Fruit fly (Drosophila melanogaster): ENCODE data around the gene Snmp1.
A peak's percentile ranks its signal among the peaks of the same experiment; 100 is the strongest.

The Snmp1 gene

DNA sequence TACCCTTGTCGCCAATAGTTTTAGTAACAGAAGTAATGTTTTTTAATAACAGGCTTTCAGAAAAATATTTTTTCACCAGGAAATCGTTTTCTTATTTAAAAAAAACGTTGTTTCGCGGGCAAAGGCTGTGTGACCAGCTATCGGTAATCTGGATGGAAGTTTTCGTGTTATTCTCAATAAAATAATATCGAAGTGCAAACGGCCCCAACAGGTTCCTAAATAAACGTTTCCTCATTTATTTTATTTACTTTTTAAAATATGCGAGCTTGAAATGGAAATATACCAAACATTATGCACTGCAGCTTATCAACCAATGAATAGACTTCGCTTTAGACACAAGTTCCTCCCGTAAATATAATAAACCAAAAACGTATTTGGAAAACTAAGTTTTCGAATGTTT lies 38.0 kb downstream of the Snmp1 start, which contains the start of gene Ice2 (continued):
- 0 out of 2 replicates have a peak, but pooled peaks have one; percentile 34 for TF ChIP-seq slbo (GFP tag; IDR thresholded peaks at IDR 0.05)
- no peak for TF ChIP-seq twi (tag; optimal IDR thresholded peaks at IDR 0.05)
- no peak for TF ChIP-seq bab2 (GFP tag; optimal IDR thresholded peaks at IDR 0.05)
- no peak for TF ChIP-seq NfI (GFP tag; optimal IDR thresholded peaks at IDR 0.05)
- TF ChIP-seq btn (GFP tag; optimal IDR thresholded peaks at IDR 0.05): no peak
- TF ChIP-seq CG15011 (GFP tag; optimal IDR thresholded peaks at IDR 0.05): no peak
- no peak for TF ChIP-seq CG14050 (GFP tag; IDR thresholded peaks at IDR 0.05)
- no peak for TF ChIP-seq pnt (GFP tag; optimal IDR thresholded peaks at IDR 0.05)
- TF ChIP-seq CG5953 (GFP tag; IDR thresholded peaks at IDR 0.05): no peak
- TF ChIP-seq ems (GFP tag; optimal IDR thresholded peaks at IDR 0.05): no peak
- no peak for TF ChIP-seq Ravus (GFP tag; IDR thresholded peaks at IDR 0.05)
- TF ChIP-seq wor (GFP tag; IDR thresholded peaks at IDR 0.05): no peak
- TF ChIP-seq da (GFP tag; optimal IDR thresholded peaks at IDR 0.05): no peak
- TF ChIP-seq Doc3 (GFP tag; IDR thresholded peaks at IDR 0.05; ENCODE audit: partially characterized antibody): no peak
- no peak for TF ChIP-seq CG2678 (tag; optimal IDR thresholded peaks at IDR 0.05)
- no peak for TF ChIP-seq CG3726 (GFP tag; IDR thresholded peaks at IDR 0.05)
- no peak for TF ChIP-seq ato (GFP tag; IDR thresholded peaks at IDR 0.05; ENCODE audit: partially characterized antibody)
- TF ChIP-seq chinmo (GFP tag; IDR thresholded peaks at IDR 0.05; ENCODE audit: partially characterized antibody): no peak
- no peak for TF ChIP-seq jumu (GFP tag; optimal IDR thresholded peaks at IDR 0.05)
- TF ChIP-seq CG43689 (GFP tag; IDR thresholded peaks at IDR 0.05): no peak
- no peak for TF ChIP-seq CG17912 (GFP tag; optimal IDR thresholded peaks at IDR 0.05)
- no peak for TF ChIP-seq CG7928 (GFP tag; optimal IDR thresholded peaks at IDR 0.05)
- no peak for TF ChIP-seq CG1832 (GFP tag; optimal IDR thresholded peaks at IDR 0.05)
- no peak for TF ChIP-seq CG3995 (GFP tag; optimal IDR thresholded peaks at IDR 0.05)
- no peak for TF ChIP-seq Dad (GFP tag; optimal IDR thresholded peaks at IDR 0.05)
- no peak for TF ChIP-seq CG9932 (GFP tag; IDR thresholded peaks at IDR 0.05)
- TF ChIP-seq Gsc (GFP tag; IDR thresholded peaks at IDR 0.05): no peak
- TF ChIP-seq CG1233 (GFP tag; optimal IDR thresholded peaks at IDR 0.05): no peak
- no peak for TF ChIP-seq klu (GFP tag; IDR thresholded peaks at IDR 0.05)
- no peak for TF ChIP-seq CG1647 (GFP tag; optimal IDR thresholded peaks at IDR 0.05)
- no peak for TF ChIP-seq Dbx (GFP tag; IDR thresholded peaks at IDR 0.05)
- TF ChIP-seq unc-4 (GFP tag; IDR thresholded peaks at IDR 0.05; ENCODE audit: partially characterized antibody): peak; percentile 53; the same call in 1 of the 2 replicates
- no peak for TF ChIP-seq Blimp-1 (GFP tag; optimal IDR thresholded peaks at IDR 0.05)
- TF ChIP-seq sc (optimal IDR thresholded peaks at IDR 0.05): no peak
- TF ChIP-seq sc (GFP tag; optimal IDR thresholded peaks at IDR 0.05): no peak
- TF ChIP-seq YL-1 (GFP tag; optimal IDR thresholded peaks at IDR 0.05): peak; percentile 14
- TF ChIP-seq vnd (GFP tag; IDR thresholded peaks at IDR 0.05; ENCODE audit: partially characterized antibody): 0 out of 3 replicates have a peak, but pooled peaks have one; percentile 7
- TF ChIP-seq CG3281 (GFP tag; optimal IDR thresholded peaks at IDR 0.05): no peak
- no peak for TF ChIP-seq Atf3 (GFP tag; optimal IDR thresholded peaks at IDR 0.05)
- TF ChIP-seq az2 (GFP tag; optimal IDR thresholded peaks at IDR 0.05): no peak
- TF ChIP-seq cas (GFP tag; IDR thresholded peaks at IDR 0.05): no peak
- TF ChIP-seq ftz-f1 (GFP tag; optimal IDR thresholded peaks at IDR 0.05): no peak
- no peak for TF ChIP-seq CG4282 (GFP tag; optimal IDR thresholded peaks at IDR 0.05)
- no peak for TF ChIP-seq Hsf (GFP tag; optimal IDR thresholded peaks at IDR 0.05)
- TF ChIP-seq CG6272 (GFP tag; IDR thresholded peaks at IDR 0.05): no peak
- TF ChIP-seq Hr3 (GFP tag; optimal IDR thresholded peaks at IDR 0.05): no peak
- TF ChIP-seq CG4617 (GFP tag; optimal IDR thresholded peaks at IDR 0.05; ENCODE audit: borderline replicate concordance): peak; percentile 56
- no peak for TF ChIP-seq Nf-YB (GFP tag; optimal IDR thresholded peaks at IDR 0.05)
- TF ChIP-seq CG12299 (tag; optimal IDR thresholded peaks at IDR 0.05): no peak
- no peak for TF ChIP-seq so (GFP tag; IDR thresholded peaks at IDR 0.05)
- no peak for TF ChIP-seq z (GFP tag; IDR thresholded peaks at IDR 0.05)
- TF ChIP-seq Ets97D (GFP tag; optimal IDR thresholded peaks at IDR 0.05): peak; percentile 61
- no peak for TF ChIP-seq Adf1 (GFP tag; IDR thresholded peaks at IDR 0.05)
